Fruit fly (Drosophila melanogaster) whole organism, embryonic: ENCODE data around the gene Cwc25.

Source experiments
- Atf-2 ChIP-seq: fragments of 200-800 bp; sonication (Bioruptor generic); optimal IDR thresholded peaks from 2 replicates; lab custom pipeline; 2016; ENCODE audit warnings: missing biosample characterization, missing genetic modification characterization
- Atf3 ChIP-seq: fragments of 200-800 bp; sonication (Bioruptor generic); optimal IDR thresholded peaks from 3 replicates; lab custom pipeline; 2016; ENCODE audit warnings: missing biosample characterization, missing genetic modification characterization
- BEAF-32 ChIP-seq: fragments of 200-800 bp; sonication (Bioruptor generic); optimal IDR thresholded peaks from 3 replicates; lab custom pipeline; 2017; ENCODE audit warnings: missing biosample characterization, missing genetic modification characterization, mild to moderate bottlenecking, moderate library complexity, missing genetic modification reagents
- CG10543 ChIP-seq: fragments of 200-800 bp; sonication (Bioruptor generic); optimal IDR thresholded peaks from 3 replicates; lab custom pipeline; 2017; ENCODE audit warnings: missing biosample characterization, mild to moderate bottlenecking, missing genetic modification characterization, moderate library complexity
- CG10959 ChIP-seq: fragments of 200-800 bp; sonication (Bioruptor generic); IDR thresholded peaks from 2 replicates; pipeline ENCODE4 v1.3.6; 2022; ENCODE audit warnings: missing biosample characterization, missing genetic modification characterization
- CG12744 ChIP-seq: fragments of 200-800 bp; sonication (Bioruptor generic); optimal IDR thresholded peaks from 2 replicates; lab custom pipeline; 2016; ENCODE audit warnings: missing biosample characterization, missing genetic modification characterization
- CG13624 ChIP-seq: fragments of 200-800 bp; sonication (Bioruptor generic); optimal IDR thresholded peaks from 2 replicates; lab custom pipeline; 2016; ENCODE audit warnings: missing biosample characterization, missing genetic modification characterization
- CG14441 ChIP-seq: fragments of 200-800 bp; sonication (Bioruptor generic); IDR thresholded peaks from 2 replicates; pipeline ENCODE4 v1.3.6; 2022; ENCODE audit warnings: missing biosample characterization, missing genetic modification characterization
- CG16779 ChIP-seq: fragments of 200-800 bp; sonication (Bioruptor generic); IDR thresholded peaks from 2 replicates; pipeline ENCODE4 v1.3.6; 2022; ENCODE audit warnings: missing biosample characterization, missing genetic modification characterization
- CG18619 ChIP-seq: fragments of 200-800 bp; sonication (Bioruptor generic); optimal IDR thresholded peaks from 3 replicates; lab custom pipeline; 2017; ENCODE audit warnings: missing biosample characterization, mild to moderate bottlenecking, missing genetic modification characterization
- CG18764 ChIP-seq: fragments of 200-800 bp; sonication (Bioruptor generic); optimal IDR thresholded peaks from 3 replicates; lab custom pipeline; 2016; ENCODE audit warnings: missing biosample characterization, missing genetic modification characterization
- CG2120 ChIP-seq: fragments of 200-800 bp; sonication (Bioruptor generic); optimal IDR thresholded peaks from 3 replicates; lab custom pipeline; 2016; ENCODE audit warnings: missing biosample characterization, missing genetic modification characterization
- CG32532 ChIP-seq: fragments of 200-800 bp; sonication (Bioruptor generic); IDR thresholded peaks from 2 replicates; pipeline ENCODE4 v1.3.6; 2022; ENCODE audit warnings: missing biosample characterization, missing genetic modification characterization
- CG33557 ChIP-seq: fragments of 200-800 bp; sonication (Bioruptor generic); optimal IDR thresholded peaks from 2 replicates; lab custom pipeline; 2019; ENCODE audit warnings: missing biosample characterization, mild to moderate bottlenecking, missing genetic modification characterization, moderate library complexity
- CG4282 ChIP-seq: fragments of 200-800 bp; sonication (Bioruptor generic); optimal IDR thresholded peaks from 2 replicates; lab custom pipeline; 2016; ENCODE audit warnings: missing biosample characterization, missing genetic modification characterization
- CG6654 ChIP-seq: fragments of 200-800 bp; sonication (Bioruptor generic); optimal IDR thresholded peaks from 2 replicates; lab custom pipeline; 2017; ENCODE audit warnings: missing biosample characterization, mild to moderate bottlenecking, missing genetic modification characterization
- CG6854 ChIP-seq: fragments of 200-800 bp; sonication (Bioruptor generic); optimal IDR thresholded peaks from 3 replicates; lab custom pipeline; 2017; ENCODE audit warnings: missing biosample characterization, mild to moderate bottlenecking, missing genetic modification characterization
- CG7745 ChIP-seq: fragments of 200-800 bp; sonication (Bioruptor generic); optimal IDR thresholded peaks from 2 replicates; lab custom pipeline; 2018; ENCODE audit warnings: missing biosample characterization, mild to moderate bottlenecking, missing genetic modification characterization, moderate library complexity
- CG8359 ChIP-seq: fragments of 200-800 bp; sonication (Bioruptor generic); optimal IDR thresholded peaks from 2 replicates; lab custom pipeline; 2017; ENCODE audit warnings: missing biosample characterization, mild to moderate bottlenecking, missing genetic modification characterization, borderline replicate concordance
- CG8388 ChIP-seq: fragments of 200-800 bp; sonication (Bioruptor generic); optimal IDR thresholded peaks from 2 replicates; lab custom pipeline; 2019; ENCODE audit warnings: missing biosample characterization, mild to moderate bottlenecking, missing genetic modification characterization, moderate library complexity
- CG9215 ChIP-seq: fragments of 200-800 bp; sonication (Bioruptor generic); IDR thresholded peaks from 2 replicates; pipeline ENCODE4 v1.3.6; 2022; ENCODE audit warnings: missing biosample characterization, missing genetic modification characterization
- CG9727 ChIP-seq: fragments of 200-800 bp; sonication (Bioruptor generic); optimal IDR thresholded peaks from 3 replicates; lab custom pipeline; 2017; ENCODE audit warnings: missing biosample characterization, mild to moderate bottlenecking, missing genetic modification characterization
- CG9932 ChIP-seq: fragments of 200-800 bp; sonication (Bioruptor generic); IDR thresholded peaks from 2 replicates; pipeline ENCODE4 v1.3.6; 2022; ENCODE audit warnings: missing biosample characterization, missing genetic modification characterization
- Dad ChIP-seq: fragments of 200-800 bp; sonication (Bioruptor generic); optimal IDR thresholded peaks from 3 replicates; lab custom pipeline; 2016; ENCODE audit warnings: missing biosample characterization, missing genetic modification characterization
- Dll ChIP-seq: fragments of 200-800 bp; sonication (Bioruptor generic); IDR thresholded peaks from 4 replicates; pipeline ENCODE4 v1.3.6; 2022; ENCODE audit warnings: missing biosample characterization, missing genetic modification characterization; ENCODE audit not compliant: partially characterized antibody
- Ets97D ChIP-seq: fragments of 200-800 bp; sonication (Bioruptor generic); optimal IDR thresholded peaks from 3 replicates; lab custom pipeline; 2016; ENCODE audit warnings: missing biosample characterization, missing genetic modification characterization
- HLH3B ChIP-seq: fragments of 200-800 bp; sonication (Bioruptor generic); IDR thresholded peaks from 2 replicates; pipeline ENCODE4 v1.3.6; 2022; ENCODE audit warnings: missing biosample characterization, missing genetic modification characterization
- Hmr ChIP-seq: fragments of 200-800 bp; sonication (Bioruptor generic); optimal IDR thresholded peaks from 3 replicates; lab custom pipeline; 2017; ENCODE audit warnings: mild to moderate bottlenecking, missing biosample characterization, missing genetic modification reagents, missing genetic modification characterization
- Lpt ChIP-seq: fragments of >200 bp; optimal IDR thresholded peaks from 2 replicates; lab custom pipeline; 2018; ENCODE audit warnings: missing biosample characterization, missing genetic modification characterization
- Nf-YC ChIP-seq: fragments of 200-800 bp; optimal IDR thresholded peaks from 3 replicates; lab custom pipeline; 2019; ENCODE audit warnings: missing biosample characterization, mild to moderate bottlenecking, missing genetic modification characterization, moderate library complexity
- Sry-β ChIP-seq: fragments of 200-800 bp; sonication (Bioruptor generic); optimal IDR thresholded peaks from 2 replicates; lab custom pipeline; 2018; ENCODE audit warnings: missing biosample characterization, mild to moderate bottlenecking, missing genetic modification characterization, moderate library complexity
- Ssrp ChIP-seq: fragments of 200-800 bp; sonication (Bioruptor generic); optimal IDR thresholded peaks from 2 replicates; lab custom pipeline; 2018; ENCODE audit warnings: missing biosample characterization, mild to moderate bottlenecking, missing genetic modification characterization, moderate library complexity
- Taf1 ChIP-seq: fragments of 200-800 bp; sonication (Bioruptor generic); IDR thresholded peaks from 2 replicates; pipeline ENCODE4 v1.3.6; 2022; ENCODE audit warnings: missing biosample characterization, missing genetic modification characterization
- ato ChIP-seq: fragments of 200-800 bp; sonication (Bioruptor generic); IDR thresholded peaks from 2 replicates; pipeline ENCODE4 v1.3.6; 2022; ENCODE audit warnings: missing biosample characterization, missing genetic modification characterization; ENCODE audit not compliant: partially characterized antibody
- bowl ChIP-seq: fragments of 200-800 bp; sonication (Bioruptor generic); IDR thresholded peaks from 2 replicates; pipeline ENCODE4 v1.3.6; 2022; ENCODE audit warnings: missing biosample characterization, missing genetic modification characterization
- cad ChIP-seq: fragments of >200 bp; optimal IDR thresholded peaks from 2 replicates; lab custom pipeline; 2017; ENCODE audit warnings: missing biosample characterization, missing genetic modification characterization
- fu2 ChIP-seq: fragments of 200-800 bp; sonication (Bioruptor generic); optimal IDR thresholded peaks from 2 replicates; lab custom pipeline; 2016; ENCODE audit warnings: missing biosample characterization, missing genetic modification characterization
- insv ChIP-seq, 2 experiments: fragments of 200-800 bp; sonication (Bioruptor generic); optimal IDR thresholded peaks; 3 replicates each; lab custom pipeline; 2016 to 2018; ENCODE audit warnings: missing biosample characterization in 2 of 2, missing genetic modification characterization in 2 of 2
- kah ChIP-seq: fragments of 200-800 bp; sonication (Bioruptor generic); optimal IDR thresholded peaks from 2 replicates; lab custom pipeline; 2018; ENCODE audit warnings: missing biosample characterization, mild to moderate bottlenecking, missing genetic modification characterization
- kay ChIP-seq: fragments of 200-800 bp; sonication (Bioruptor generic); optimal IDR thresholded peaks from 2 replicates; lab custom pipeline; 2016; ENCODE audit warnings: missing biosample characterization, missing genetic modification characterization
- kni ChIP-seq: fragments of 200-800 bp; sonication (Bioruptor generic); optimal IDR thresholded peaks from 3 replicates; lab custom pipeline; 2017; ENCODE audit warnings: mild to moderate bottlenecking, missing biosample characterization, missing genetic modification reagents, missing genetic modification characterization
- mirr ChIP-seq: fragments of 200-800 bp; sonication (Bioruptor generic); optimal IDR thresholded peaks from 3 replicates; lab custom pipeline; 2018; ENCODE audit warnings: missing biosample characterization, mild to moderate bottlenecking, missing genetic modification characterization
- pho ChIP-seq: fragments of 200-800 bp; sonication (Bioruptor generic); optimal IDR thresholded peaks from 2 replicates; lab custom pipeline; 2016; ENCODE audit warnings: missing biosample characterization, missing genetic modification characterization
- psq ChIP-seq: fragments of 200-800 bp; sonication (Bioruptor generic); optimal IDR thresholded peaks from 2 replicates; lab custom pipeline; 2017; ENCODE audit warnings: missing biosample characterization, missing genetic modification characterization
- repo ChIP-seq: fragments of 200-800 bp; sonication (Bioruptor generic); optimal IDR thresholded peaks from 2 replicates; lab custom pipeline; 2016; ENCODE audit warnings: missing biosample characterization, missing genetic modification characterization
- salm ChIP-seq: fragments of 200-800 bp; sonication (Bioruptor generic); optimal IDR thresholded peaks from 2 replicates; lab custom pipeline; 2018; ENCODE audit warnings: missing biosample characterization, mild to moderate bottlenecking, missing genetic modification characterization
- tap ChIP-seq: fragments of 200-800 bp; optimal IDR thresholded peaks from 3 replicates; lab custom pipeline; 2019; ENCODE audit warnings: missing biosample characterization, mild to moderate bottlenecking, missing genetic modification characterization, moderate library complexity
- tx ChIP-seq: fragments of 200-800 bp; sonication (Bioruptor generic); optimal IDR thresholded peaks from 2 replicates; lab custom pipeline; 2016; ENCODE audit warnings: missing biosample characterization, missing genetic modification characterization
- unpg ChIP-seq: fragments of 200-800 bp; sonication (Bioruptor generic); optimal IDR thresholded peaks from 3 replicates; lab custom pipeline; 2018; ENCODE audit warnings: missing biosample characterization, mild to moderate bottlenecking, missing genetic modification characterization, moderate library complexity
- wek ChIP-seq: fragments of 200-800 bp; sonication (Bioruptor generic); optimal IDR thresholded peaks from 3 replicates; lab custom pipeline; 2018; ENCODE audit warnings: missing biosample characterization, mild to moderate bottlenecking, missing genetic modification characterization, moderate library complexity

Gene Cwc25

dm6 chr2L:2750337-2751084, 5.6 kb downstream of the Cwc25 start (continued):
- peak; percentile 45 for TF ChIP-seq wek (GFP tag; lab: Kevin White, UChicago)
- TF ChIP-seq Nf-YC (tag; lab: Kevin White, UChicago): peak; percentile 65
- peak; percentile 76 for TF ChIP-seq CG18619 (GFP tag; lab: Kevin White, UChicago)
- peak; percentile 91 for TF ChIP-seq CG2120 (GFP tag; lab: Kevin White, UChicago)
- peak; percentile 76 for TF ChIP-seq CG6854 (GFP tag; lab: Kevin White, UChicago)
- TF ChIP-seq Atf-2 (GFP tag; lab: Kevin White, UChicago): peak; percentile 57
- TF ChIP-seq Taf1 (GFP tag; lab: Robert Waterston, UW): no peak
- peak; percentile 69 for TF ChIP-seq fu2 (GFP tag; lab: Kevin White, UChicago)
- no peak for TF ChIP-seq CG10959 (GFP tag; lab: Robert Waterston, UW)
- TF ChIP-seq ato: no peak
- no peak for TF ChIP-seq CG14441 (GFP tag; lab: Robert Waterston, UW)
- TF ChIP-seq kah: peak; percentile 2
- peak; percentile 48 for TF ChIP-seq CG8388 (GFP tag; lab: Kevin White, UChicago)
- TF ChIP-seq CG32532 (GFP tag; lab: Robert Waterston, UW): no peak
- peak; percentile 60 for TF ChIP-seq CG4282 (GFP tag; lab: Kevin White, UChicago)
- TF ChIP-seq mirr (GFP tag; lab: Kevin White, UChicago): peak; percentile 87
- no peak for TF ChIP-seq Dll (GFP tag; lab: Robert Waterston, UW)
- no peak for TF ChIP-seq CG9215
- peak; percentile 79 for TF ChIP-seq kay (GFP tag; lab: Kevin White, UChicago)
- TF ChIP-seq Atf3 (GFP tag; lab: Kevin White, UChicago): peak; percentile 77
- no peak for TF ChIP-seq CG9932 (GFP tag; lab: Robert Waterston, UW)
- TF ChIP-seq CG10543: peak; percentile 84
- peak; percentile 67 for TF ChIP-seq CG18764
- peak in 1 of 2 experiments; percentile 29 for TF ChIP-seq insv (GFP tag; optimal IDR thresholded peaks at IDR 0.05; lab: Kevin White, UChicago)
- peak; percentile 53 for TF ChIP-seq Ets97D (GFP tag; lab: Kevin White, UChicago)
- TF ChIP-seq salm (tag; lab: Kevin White, UChicago): peak; percentile 47
- no peak for TF ChIP-seq CG16779
- peak; percentile 41 for TF ChIP-seq CG8359 (GFP tag; lab: Kevin White, UChicago)
- TF ChIP-seq Hmr (GFP tag; lab: Kevin White, UChicago): peak; percentile 80
- TF ChIP-seq bowl (GFP tag; lab: Robert Waterston, UW): no peak
- peak; percentile 66 for TF ChIP-seq kni (GFP tag; lab: Kevin White, UChicago)
- TF ChIP-seq CG6654 (GFP tag; lab: Kevin White, UChicago): peak; percentile 56
- peak; percentile 78 for TF ChIP-seq Dad (GFP tag; lab: Kevin White, UChicago)
- peak; percentile 90 for TF ChIP-seq cad
- TF ChIP-seq CG13624 (GFP tag; lab: Kevin White, UChicago): peak; percentile 90
- TF ChIP-seq repo: peak; percentile 60
- TF ChIP-seq CG12744 (GFP tag; lab: Kevin White, UChicago): peak; percentile 65
- TF ChIP-seq Ssrp (tag; lab: Kevin White, UChicago): peak; percentile 60
- peak; percentile 77 for TF ChIP-seq tap (tag; lab: Kevin White, UChicago)
- TF ChIP-seq HLH3B (GFP tag; lab: Robert Waterston, UW): no peak
- TF ChIP-seq CG7745: no peak
- TF ChIP-seq Lpt (GFP tag; lab: Kevin White, UChicago): no peak
- no peak for TF ChIP-seq Sry-β
- TF ChIP-seq BEAF-32: no peak
- peak; percentile 61 for TF ChIP-seq tx (GFP tag; lab: Kevin White, UChicago)
- TF ChIP-seq pho (GFP tag; lab: Kevin White, UChicago): peak; percentile 63
- peak; percentile 78 for TF ChIP-seq unpg (GFP tag; lab: Kevin White, UChicago)
- TF ChIP-seq psq: peak; percentile 33
- TF ChIP-seq CG9727: peak; percentile 81
- TF ChIP-seq CG33557 (GFP tag; lab: Kevin White, UChicago): peak; percentile 33
